Fruit fly (Drosophila melanogaster): ENCODE results near the gene Rh7.

Rh7 gene

dm6 chr3L:12136630-12137029 is 38.7 kb downstream of the Rh7 start, which contains the start of the genes CG5645 and Atg12 (continued):
- TF ChIP-seq Bteb2 (GFP tag; optimal IDR thresholded peaks at IDR 0.05): no peak
- no peak for TF ChIP-seq fu2 (GFP tag; optimal IDR thresholded peaks at IDR 0.05)
- TF ChIP-seq CG31224 (GFP tag; IDR thresholded peaks at IDR 0.05): no peak
- no peak for TF ChIP-seq Doc2 (GFP tag; IDR thresholded peaks at IDR 0.05)
- TF ChIP-seq CG17568 (GFP tag; optimal IDR thresholded peaks at IDR 0.05): no peak
- TF ChIP-seq shn (GFP tag; optimal IDR thresholded peaks at IDR 0.05): no peak
- TF ChIP-seq CG17802 (tag; optimal IDR thresholded peaks at IDR 0.05): no peak
- TF ChIP-seq Ada2b (GFP tag; IDR thresholded peaks at IDR 0.05): peak; percentile 59; the same call in 1 of the 2 replicates
- no peak for TF ChIP-seq CG1233 (GFP tag; optimal IDR thresholded peaks at IDR 0.05)
- TF ChIP-seq bcd (GFP tag; optimal IDR thresholded peaks at IDR 0.05): peak; percentile 39
- no peak for TF ChIP-seq crol (GFP tag; IDR thresholded peaks at IDR 0.05)
- no peak for TF ChIP-seq CG5953 (GFP tag; IDR thresholded peaks at IDR 0.05)
- TF ChIP-seq Dip2 (GFP tag; IDR thresholded peaks at IDR 0.05): no peak
- TF ChIP-seq Pdp1 (GFP tag; optimal IDR thresholded peaks at IDR 0.05): peak in 1 of 2 experiments; percentile 28
- TF ChIP-seq nom (GFP tag; optimal IDR thresholded peaks at IDR 0.05): peak; percentile 21
- peak; percentile 46 for TF ChIP-seq CG7987 (GFP tag; optimal IDR thresholded peaks at IDR 0.05)
- peak; percentile 28 for TF ChIP-seq lab (GFP tag; optimal IDR thresholded peaks at IDR 0.05)
- peak; percentile 5 for TF ChIP-seq CG1602 (GFP tag; optimal IDR thresholded peaks at IDR 0.05)
- TF ChIP-seq HmgZ (tag; optimal IDR thresholded peaks at IDR 0.05): peak; percentile 23
- peak; percentile 84 for TF ChIP-seq CG13296 (GFP tag; optimal IDR thresholded peaks at IDR 0.05)
- 0 out of 2 replicates have a peak, but pooled peaks have one; percentile 10 for TF ChIP-seq ttk (GFP tag; IDR thresholded peaks at IDR 0.05)
- peak; percentile 74 for TF ChIP-seq CG16813 (GFP tag; IDR thresholded peaks at IDR 0.05; ENCODE audit: partially characterized antibody)
- peak; percentile 18; the same call in 1 of the 2 replicates for TF ChIP-seq E2f1 (GFP tag; IDR thresholded peaks at IDR 0.05)
- no peak for TF ChIP-seq CG6683 (GFP tag; optimal IDR thresholded peaks at IDR 0.05)
- no peak for TF ChIP-seq CG6854 (GFP tag; optimal IDR thresholded peaks at IDR 0.05)
- TF ChIP-seq jigr1 (GFP tag; IDR thresholded peaks at IDR 0.05): no peak
- TF ChIP-seq CG12236 (GFP tag; optimal IDR thresholded peaks at IDR 0.05): no peak
- no peak for TF ChIP-seq CG13894 (tag; optimal IDR thresholded peaks at IDR 0.05)
- peak; percentile 11 for TF ChIP-seq maf-S (GFP tag; optimal IDR thresholded peaks at IDR 0.05)
- no peak for TF ChIP-seq CG43689 (GFP tag; IDR thresholded peaks at IDR 0.05)
- peak in 1 of 2 experiments; percentile 1 for TF ChIP-seq chif (GFP tag; optimal IDR thresholded peaks at IDR 0.05)
- peak; percentile 8 for TF ChIP-seq tio (GFP tag; optimal IDR thresholded peaks at IDR 0.05)
- peak; percentile 58 for TF ChIP-seq CG3281 (GFP tag; optimal IDR thresholded peaks at IDR 0.05)
- peak; percentile 44 for TF ChIP-seq Hmr (GFP tag; optimal IDR thresholded peaks at IDR 0.05)
- TF ChIP-seq CG2889 (GFP tag; IDR thresholded peaks at IDR 0.05): 0 out of 3 replicates have a peak, but pooled peaks have one; percentile 36
- TF ChIP-seq CG18764 (GFP tag; optimal IDR thresholded peaks at IDR 0.05): peak; percentile 58
- TF ChIP-seq Aef1 (GFP tag; IDR thresholded peaks at IDR 0.05): no peak
- peak; percentile 82 for TF ChIP-seq CG34224 (GFP tag; IDR thresholded peaks at IDR 0.05; ENCODE audit: partially characterized antibody)
- no peak for TF ChIP-seq ranshi (GFP tag; IDR thresholded peaks at IDR 0.05)
- TF ChIP-seq kni (GFP tag; optimal IDR thresholded peaks at IDR 0.05): no peak
- TF ChIP-seq CkIIα-i1 (GFP tag; IDR thresholded peaks at IDR 0.05): no peak
- TF ChIP-seq CG16779 (GFP tag; IDR thresholded peaks at IDR 0.05): no peak
- peak; percentile 62 for TF ChIP-seq CG15696 (tag; optimal IDR thresholded peaks at IDR 0.05)
- TF ChIP-seq CG14014 (GFP tag; IDR thresholded peaks at IDR 0.05): peak; percentile 25; the same call in 1 of the 2 replicates
- peak; percentile 47; the same call in 2 of the 3 replicates for TF ChIP-seq ase (GFP tag; IDR thresholded peaks at IDR 0.05)
- 0 out of 4 replicates have a peak, but pooled peaks have one; percentile 14 for TF ChIP-seq Gug (GFP tag; IDR thresholded peaks at IDR 0.05)
- TF ChIP-seq Vsx1 (GFP tag; optimal IDR thresholded peaks at IDR 0.05): peak; percentile 97
- TF ChIP-seq Xrp1 (GFP tag; IDR thresholded peaks at IDR 0.05): peak; percentile 69
- peak; percentile 61 for TF ChIP-seq CG9817 (tag; optimal IDR thresholded peaks at IDR 0.05)
- no peak for TF ChIP-seq tx (GFP tag; optimal IDR thresholded peaks at IDR 0.05)
- TF ChIP-seq CG15514 (GFP tag; optimal IDR thresholded peaks at IDR 0.05): peak; percentile 73

All from whole organism, embryonic.